Fruit fly (Drosophila melanogaster) whole organism, embryonic: ENCODE results near the gene CG42335.

ENCODE experiments used
- B-H2 ChIP-seq: fragments of 200-800 bp; sonication (Bioruptor generic); optimal IDR thresholded peaks from 2 replicates; lab custom pipeline; 2018; ENCODE audit warnings: missing biosample characterization, mild to moderate bottlenecking, missing genetic modification characterization
- Bgb ChIP-seq: fragments of 200-800 bp; sonication (Bioruptor generic); IDR thresholded peaks from 2 replicates; pipeline ENCODE4 v1.3.6; 2022; ENCODE audit warnings: missing biosample characterization, missing genetic modification characterization; ENCODE audit not compliant: partially characterized antibody
- Blimp-1 ChIP-seq: fragments of 200-800 bp; sonication (Bioruptor generic); optimal IDR thresholded peaks from 3 replicates; lab custom pipeline; 2018; ENCODE audit warnings: missing biosample characterization, missing genetic modification characterization, mild to moderate bottlenecking, moderate library complexity, missing genetic modification reagents
- CG10321 ChIP-seq: fragments of 200-800 bp; sonication (Bioruptor generic); IDR thresholded peaks from 2 replicates; pipeline ENCODE4 v1.3.6; 2022; ENCODE audit warnings: missing biosample characterization, missing genetic modification characterization
- CG10543 ChIP-seq: fragments of 200-800 bp; sonication (Bioruptor generic); optimal IDR thresholded peaks from 3 replicates; lab custom pipeline; 2017; ENCODE audit warnings: missing biosample characterization, mild to moderate bottlenecking, missing genetic modification characterization, moderate library complexity
- CG11504 ChIP-seq: fragments of 200-800 bp; sonication (Bioruptor generic); optimal IDR thresholded peaks from 3 replicates; lab custom pipeline; 2019; ENCODE audit warnings: missing biosample characterization, mild to moderate bottlenecking, missing genetic modification characterization, moderate library complexity
- CG12236 ChIP-seq: fragments of 200-800 bp; sonication (Bioruptor generic); optimal IDR thresholded peaks from 2 replicates; lab custom pipeline; 2016; ENCODE audit warnings: missing biosample characterization, missing genetic modification characterization
- CG12659 ChIP-seq: fragments of 200-800 bp; sonication (Bioruptor generic); optimal IDR thresholded peaks from 3 replicates; lab custom pipeline; 2017; ENCODE audit warnings: mild to moderate bottlenecking, missing biosample characterization, missing genetic modification reagents, missing genetic modification characterization
- CG12942 ChIP-seq: fragments of 200-800 bp; sonication (Bioruptor generic); optimal IDR thresholded peaks from 3 replicates; lab custom pipeline; 2016; ENCODE audit warnings: missing biosample characterization, missing genetic modification characterization
- CG13296 ChIP-seq: fragments of 200-800 bp; sonication (Bioruptor generic); optimal IDR thresholded peaks from 3 replicates; lab custom pipeline; 2018; ENCODE audit warnings: missing biosample characterization, mild to moderate bottlenecking, missing genetic modification characterization
- CG15514 ChIP-seq: fragments of 200-800 bp; sonication (Bioruptor generic); optimal IDR thresholded peaks from 3 replicates; lab custom pipeline; 2017; ENCODE audit warnings: missing biosample characterization, missing genetic modification characterization, mild to moderate bottlenecking, moderate library complexity, missing genetic modification reagents
- CG1832 ChIP-seq: fragments of 200-800 bp; sonication (Bioruptor generic); optimal IDR thresholded peaks from 2 replicates; lab custom pipeline; 2017; ENCODE audit warnings: missing biosample characterization, mild to moderate bottlenecking, missing genetic modification characterization, inconsistent platforms
- CG2120 ChIP-seq: fragments of 200-800 bp; sonication (Bioruptor generic); optimal IDR thresholded peaks from 3 replicates; lab custom pipeline; 2016; ENCODE audit warnings: missing biosample characterization, missing genetic modification characterization
- CG30403 ChIP-seq: fragments of 200-800 bp; sonication (Bioruptor generic); optimal IDR thresholded peaks from 3 replicates; lab custom pipeline; 2016; ENCODE audit warnings: missing biosample characterization, missing genetic modification characterization
- CG32767 ChIP-seq: fragments of 200-800 bp; sonication (Bioruptor generic); IDR thresholded peaks from 2 replicates; pipeline ENCODE4 v1.3.6; 2022; ENCODE audit warnings: missing biosample characterization, missing genetic modification characterization
- CG34224 ChIP-seq: fragments of 200-800 bp; sonication (Bioruptor generic); IDR thresholded peaks from 3 replicates; pipeline ENCODE4 v1.3.6; 2022; ENCODE audit warnings: missing biosample characterization, missing genetic modification characterization; ENCODE audit not compliant: partially characterized antibody
- CG7928 ChIP-seq: fragments of 200-800 bp; sonication (Bioruptor generic); optimal IDR thresholded peaks from 2 replicates; lab custom pipeline; 2017; ENCODE audit warnings: missing biosample characterization, mild to moderate bottlenecking, missing genetic modification characterization
- CG8478 ChIP-seq: fragments of >200 bp; optimal IDR thresholded peaks from 2 replicates; lab custom pipeline; 2018
- CG9727 ChIP-seq: fragments of 200-800 bp; sonication (Bioruptor generic); optimal IDR thresholded peaks from 3 replicates; lab custom pipeline; 2017; ENCODE audit warnings: missing biosample characterization, mild to moderate bottlenecking, missing genetic modification characterization
- Chrac-16 ChIP-seq: fragments of 200-800 bp; sonication (Bioruptor generic); optimal IDR thresholded peaks from 3 replicates; lab custom pipeline; 2016; ENCODE audit warnings: missing biosample characterization, missing genetic modification characterization
- Ets65A ChIP-seq: fragments of 200-800 bp; sonication (Bioruptor generic); peaks from one replicate; lab custom pipeline; 2016; ENCODE audit warnings: missing biosample characterization, missing genetic modification characterization
- Fer3 ChIP-seq: fragments of 200-800 bp; sonication (Bioruptor generic); optimal IDR thresholded peaks from 2 replicates; lab custom pipeline; 2018; ENCODE audit warnings: missing biosample characterization, mild to moderate bottlenecking, missing genetic modification characterization, moderate library complexity
- HHEX ChIP-seq: fragments of 200-800 bp; sonication (Bioruptor generic); optimal IDR thresholded peaks from 3 replicates; lab custom pipeline; 2017; ENCODE audit warnings: missing biosample characterization, mild to moderate bottlenecking, missing genetic modification characterization, missing genetic modification reagents
- Hmr ChIP-seq: fragments of 200-800 bp; sonication (Bioruptor generic); optimal IDR thresholded peaks from 3 replicates; lab custom pipeline; 2017; ENCODE audit warnings: mild to moderate bottlenecking, missing biosample characterization, missing genetic modification reagents, missing genetic modification characterization
- Jarid2 ChIP-seq: fragments of 200-800 bp; sonication (Bioruptor generic); optimal IDR thresholded peaks from 3 replicates; lab custom pipeline; 2017; ENCODE audit warnings: mild to moderate bottlenecking, missing biosample characterization, missing genetic modification reagents, missing genetic modification characterization
- Mad ChIP-seq: fragments of 200-800 bp; sonication (Bioruptor generic); optimal IDR thresholded peaks from 2 replicates; lab custom pipeline; 2016; ENCODE audit warnings: missing biosample characterization, missing genetic modification characterization
- Nf-YC ChIP-seq: fragments of 200-800 bp; optimal IDR thresholded peaks from 3 replicates; lab custom pipeline; 2019; ENCODE audit warnings: missing biosample characterization, mild to moderate bottlenecking, missing genetic modification characterization, moderate library complexity
- TFAM ChIP-seq: fragments of 200-800 bp; sonication (Bioruptor generic); optimal IDR thresholded peaks from 2 replicates; lab custom pipeline; 2017; ENCODE audit warnings: missing biosample characterization, missing genetic modification characterization, inconsistent platforms
- chinmo ChIP-seq: fragments of 200-800 bp; sonication (Bioruptor generic); IDR thresholded peaks from 4 replicates; pipeline ENCODE4 v1.3.6; 2022; ENCODE audit warnings: missing biosample characterization, missing genetic modification characterization; ENCODE audit not compliant: partially characterized antibody
- dysf ChIP-seq: fragments of 200-800 bp; sonication (Bioruptor generic); IDR thresholded peaks from 3 replicates; pipeline ENCODE4 v1.3.6; 2022; ENCODE audit warnings: missing biosample characterization, missing genetic modification characterization
- ftz-f1 ChIP-seq: fragments of 200-800 bp; sonication (Bioruptor generic); optimal IDR thresholded peaks from 2 replicates; lab custom pipeline; 2016; ENCODE audit warnings: missing biosample characterization, missing genetic modification characterization
- gsb ChIP-seq: fragments of 200-800 bp; sonication (Bioruptor generic); IDR thresholded peaks from 2 replicates; pipeline ENCODE4 v1.3.6; 2022; ENCODE audit warnings: missing biosample characterization, missing genetic modification characterization
- insv ChIP-seq, 2 experiments: fragments of 200-800 bp; sonication (Bioruptor generic); optimal IDR thresholded peaks; 3 replicates each; lab custom pipeline; 2016 to 2018; ENCODE audit warnings: missing biosample characterization in 2 of 2, missing genetic modification characterization in 2 of 2
- lab ChIP-seq: fragments of 200-800 bp; sonication (Bioruptor generic); optimal IDR thresholded peaks from 3 replicates; lab custom pipeline; 2017; ENCODE audit warnings: missing biosample characterization, missing genetic modification characterization, mild to moderate bottlenecking, moderate library complexity, missing genetic modification reagents
- lilli ChIP-seq: fragments of 200-800 bp; sonication (Bioruptor generic); optimal IDR thresholded peaks from 3 replicates; lab custom pipeline; 2016; ENCODE audit warnings: missing biosample characterization, missing genetic modification characterization
- mld ChIP-seq: fragments of 200-800 bp; sonication (Bioruptor generic); IDR thresholded peaks from 3 replicates; pipeline ENCODE4 v1.3.6; 2022; ENCODE audit warnings: missing biosample characterization, missing genetic modification characterization; ENCODE audit not compliant: partially characterized antibody
- onecut ChIP-seq: fragments of 200-800 bp; sonication (Bioruptor generic); IDR thresholded peaks from 2 replicates; pipeline ENCODE4 v1.3.6; 2022; ENCODE audit warnings: missing biosample characterization, missing genetic modification characterization
- pan ChIP-seq, 4 experiments: fragments of >200 bp in 3 of 4; fragments of 200-800 bp in 1 of 4; sonication (Bioruptor generic) in 1 of 4; optimal IDR thresholded peaks in 3 of 4; IDR thresholded peaks in 1 of 4; 2 replicates each; pipeline versions ENCODE4 v1.3.6 to Lab custom; 2017 to 2022; ENCODE audit warnings: missing biosample characterization in 2 of 4, missing genetic modification characterization in 2 of 4, mixed read lengths in 1 of 4
- pho ChIP-seq: fragments of 200-800 bp; sonication (Bioruptor generic); optimal IDR thresholded peaks from 2 replicates; lab custom pipeline; 2016; ENCODE audit warnings: missing biosample characterization, missing genetic modification characterization
- sd ChIP-seq: fragments of 200-800 bp; sonication (Bioruptor generic); optimal IDR thresholded peaks from 3 replicates; lab custom pipeline; 2018; ENCODE audit warnings: missing biosample characterization, mild to moderate bottlenecking, missing genetic modification characterization, moderate library complexity
- sisA ChIP-seq: fragments of 200-800 bp; sonication (Bioruptor generic); IDR thresholded peaks from 2 replicates; pipeline ENCODE4 v1.3.6; 2022; ENCODE audit warnings: missing biosample characterization, missing genetic modification characterization
- sr ChIP-seq: fragments of 200-800 bp; sonication (Bioruptor generic); IDR thresholded peaks from 3 replicates; pipeline ENCODE4 v1.3.6; 2022; ENCODE audit warnings: missing biosample characterization, missing genetic modification characterization
- tio ChIP-seq: fragments of 200-800 bp; sonication (Bioruptor generic); optimal IDR thresholded peaks from 2 replicates; lab custom pipeline; 2017; ENCODE audit warnings: missing biosample characterization, missing genetic modification characterization, inconsistent platforms
- trh ChIP-seq: fragments of 200-800 bp; sonication (Bioruptor generic); optimal IDR thresholded peaks from 2 replicates; lab custom pipeline; 2016; ENCODE audit warnings: missing biosample characterization, missing genetic modification characterization
- twi ChIP-seq: fragments of 200-800 bp; optimal IDR thresholded peaks from 2 replicates; lab custom pipeline; 2019; ENCODE audit warnings: missing biosample characterization, mild to moderate bottlenecking, missing genetic modification characterization, moderate library complexity
- wor ChIP-seq: fragments of 200-800 bp; sonication (Bioruptor generic); IDR thresholded peaks from 2 replicates; pipeline ENCODE4 v1.3.6; 2022; ENCODE audit warnings: missing biosample characterization, missing genetic modification characterization

Gene CG42335

DNA sequence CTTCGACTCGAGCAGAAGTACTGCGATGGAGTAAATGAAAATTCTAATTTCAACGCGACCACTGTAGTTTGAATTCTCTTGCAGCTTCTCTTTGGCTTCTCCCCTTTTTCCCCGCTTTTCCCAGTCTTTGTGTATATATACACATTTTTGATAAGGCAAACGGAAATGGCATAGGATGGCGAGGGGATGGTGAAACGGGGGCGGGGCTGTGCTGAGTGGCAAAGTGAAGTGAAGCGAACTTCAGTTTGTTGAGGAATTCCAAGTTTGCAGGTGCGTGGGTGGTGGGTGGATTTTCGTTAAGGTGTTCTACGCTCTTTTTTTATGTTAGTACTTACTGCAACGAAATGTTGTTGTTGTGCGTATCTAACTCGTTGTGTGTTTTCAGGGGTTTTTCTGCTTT is 48.7 kb downstream of the CG42335 start (continued):
- TF ChIP-seq Mad (GFP tag; lab: Kevin White, UChicago): no peak

DNA sequence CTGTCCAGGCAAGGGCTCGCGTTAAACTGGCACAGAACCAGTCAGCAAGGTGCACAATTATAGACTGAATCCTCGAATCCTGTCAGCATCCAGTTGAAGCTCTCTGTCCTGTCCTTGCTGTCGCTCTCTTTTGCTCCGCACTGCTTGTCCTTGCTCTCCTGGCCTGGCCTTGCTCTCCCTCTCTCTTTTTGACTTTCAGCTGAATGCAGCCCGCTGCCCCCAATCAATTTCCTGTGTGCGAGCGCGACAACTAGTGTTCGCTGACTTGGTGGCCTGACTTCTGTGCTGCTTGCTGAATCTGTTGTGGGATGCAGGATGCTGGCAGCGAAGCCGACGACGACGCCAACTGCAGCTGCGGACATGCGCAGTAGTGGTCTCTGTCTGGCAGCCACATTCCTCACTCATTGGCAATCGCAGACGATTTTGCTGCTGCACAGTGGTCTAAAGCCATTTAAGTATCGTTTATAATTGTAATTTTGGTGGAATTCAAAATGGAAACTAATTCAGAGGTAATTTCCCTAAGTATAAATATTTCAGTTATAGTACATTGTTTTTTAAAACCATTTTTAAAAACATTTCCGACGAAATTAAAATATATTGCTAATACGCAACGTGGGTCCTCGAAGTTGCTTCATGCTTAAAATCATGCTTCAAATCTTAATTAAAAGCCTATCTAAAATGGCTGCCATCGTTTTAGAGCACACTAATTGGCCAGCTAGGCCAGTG is 50.2 kb downstream of the CG42335 start:
- TF ChIP-seq dysf (GFP tag; lab: Robert Waterston, UW) (0 out of 3 replicates have a peak, but pooled peaks have one; percentile 26), lab (GFP tag; lab: Kevin White, UChicago) (peak; percentile 68), tio (peak; percentile 11), CG32767 (no peak), CG11504 (tag; lab: Kevin White, UChicago) (peak; percentile 45), CG30403 (GFP tag; lab: Kevin White, UChicago) (peak; percentile 30), sr (GFP tag; lab: Robert Waterston, UW) (no peak), Blimp-1 (GFP tag; lab: Kevin White, UChicago) (no peak), CG10543 (no peak), CG7928 (GFP tag; lab: Kevin White, UChicago) (no peak), wor (GFP tag; lab: Robert Waterston, UW) (no peak), TFAM (no peak), CG1832 (GFP tag; lab: Kevin White, UChicago) (peak; percentile 64), CG34224 (GFP tag; lab: Robert Waterston, UW) (no peak), Chrac-16 (GFP tag; lab: Kevin White, UChicago) (no peak), ftz-f1 (GFP tag; lab: Kevin White, UChicago) (no peak), sd (tag; lab: Kevin White, UChicago) (peak; percentile 59), Bgb (GFP tag; lab: Robert Waterston, UW) (peak; percentile 36; the same call in 1 of the 2 replicates), B-H2 (GFP tag; lab: Kevin White, UChicago) (no peak), chinmo (0 out of 4 replicates have a peak, but pooled peaks have one; percentile 10), Fer3 (tag; lab: Kevin White, UChicago) (peak; percentile 4), Ets65A (GFP tag; lab: Kevin White, UChicago) (peak; percentile 69), twi (tag; lab: Kevin White, UChicago) (no peak), Nf-YC (tag; lab: Kevin White, UChicago) (peak; percentile 28), Jarid2 (GFP tag; lab: Kevin White, UChicago) (peak; percentile 45), lilli (GFP tag; lab: Kevin White, UChicago) (peak; percentile 55), gsb (GFP tag; lab: Robert Waterston, UW) (no peak), pho (GFP tag; lab: Kevin White, UChicago) (peak; percentile 20), sisA (GFP tag; lab: Robert Waterston, UW) (no peak), mld (GFP tag; lab: Robert Waterston, UW) (no peak), CG12942 (no peak), CG13296 (peak; percentile 30), insv (GFP tag; optimal IDR thresholded peaks at IDR 0.05; lab: Kevin White, UChicago) (no peak), trh (GFP tag; lab: Kevin White, UChicago) (no peak), CG12659 (GFP tag; lab: Kevin White, UChicago) (peak; percentile 4), CG8478 (lab: Kevin White, UChicago) (peak; percentile 83), CG15514 (GFP tag; lab: Kevin White, UChicago) (peak; percentile 10), CG12236 (GFP tag; lab: Kevin White, UChicago) (no peak), HHEX (GFP tag; lab: Kevin White, UChicago) (peak; percentile 18), pan (optimal IDR thresholded peaks at IDR 0.05; lab: Kevin White, UChicago) (no peak), pan (GFP tag; optimal IDR thresholded peaks at IDR 0.05 in 1 of 2, IDR thresholded peaks at IDR 0.05 in 1 of 2) (peak in 1 of 2 experiments; percentile 24), onecut (peak; percentile 38; the same call in 1 of the 2 replicates), CG2120 (GFP tag; lab: Kevin White, UChicago) (peak; percentile 50), Hmr (GFP tag; lab: Kevin White, UChicago) (peak; percentile 59), CG9727 (GFP tag; lab: Kevin White, UChicago) (peak; percentile 25), CG10321 (GFP tag; lab: Robert Waterston, UW) (peak; percentile 87)
